Fruit fly (Drosophila melanogaster) whole organism, embryonic: ENCODE measurements around the gene Syn1.

Source experiments
- CG10654 ChIP-seq: fragments of 200-800 bp; sonication (Bioruptor generic); optimal IDR thresholded peaks from 2 replicates; lab custom pipeline; 2016; ENCODE audit warnings: missing biosample characterization, missing genetic modification characterization
- CG11085 ChIP-seq: fragments of 200-800 bp; sonication (Bioruptor generic); IDR thresholded peaks from 2 replicates; pipeline ENCODE4 v1.3.6; 2022; ENCODE audit warnings: missing biosample characterization, missing genetic modification characterization
- CG17186 ChIP-seq: fragments of 200-800 bp; sonication (Bioruptor generic); optimal IDR thresholded peaks from 3 replicates; lab custom pipeline; 2017; ENCODE audit warnings: missing biosample characterization, missing genetic modification reagents, missing genetic modification characterization
- CG7357 ChIP-seq: fragments of 200-800 bp; sonication (Bioruptor generic); IDR thresholded peaks from 3 replicates; pipeline ENCODE4 v1.3.6; 2022; ENCODE audit warnings: missing biosample characterization, missing genetic modification characterization
- CG9437 ChIP-seq: fragments of 200-800 bp; sonication (Bioruptor generic); optimal IDR thresholded peaks from 2 replicates; lab custom pipeline; 2018; ENCODE audit warnings: missing biosample characterization, mild to moderate bottlenecking, missing genetic modification characterization
- Camta ChIP-seq: fragments of 200-800 bp; sonication (Bioruptor generic); optimal IDR thresholded peaks from 2 replicates; lab custom pipeline; 2016; ENCODE audit warnings: missing biosample characterization, missing genetic modification characterization
- Dll ChIP-seq: fragments of 200-800 bp; sonication (Bioruptor generic); IDR thresholded peaks from 4 replicates; pipeline ENCODE4 v1.3.6; 2022; ENCODE audit warnings: missing biosample characterization, missing genetic modification characterization; ENCODE audit not compliant: partially characterized antibody
- Ets97D ChIP-seq: fragments of 200-800 bp; sonication (Bioruptor generic); optimal IDR thresholded peaks from 3 replicates; lab custom pipeline; 2016; ENCODE audit warnings: missing biosample characterization, missing genetic modification characterization
- sd ChIP-seq: fragments of 200-800 bp; sonication (Bioruptor generic); optimal IDR thresholded peaks from 3 replicates; lab custom pipeline; 2018; ENCODE audit warnings: missing biosample characterization, mild to moderate bottlenecking, missing genetic modification characterization, moderate library complexity
- so ChIP-seq: fragments of 200-800 bp; sonication (Bioruptor generic); IDR thresholded peaks from 3 replicates; pipeline ENCODE4 v1.3.6; 2022; ENCODE audit warnings: missing biosample characterization, missing genetic modification characterization
- trem ChIP-seq: fragments of 200-800 bp; optimal IDR thresholded peaks from 3 replicates; lab custom pipeline; 2019; ENCODE audit warnings: missing biosample characterization, mild to moderate bottlenecking, missing genetic modification characterization, moderate library complexity

DNA sequence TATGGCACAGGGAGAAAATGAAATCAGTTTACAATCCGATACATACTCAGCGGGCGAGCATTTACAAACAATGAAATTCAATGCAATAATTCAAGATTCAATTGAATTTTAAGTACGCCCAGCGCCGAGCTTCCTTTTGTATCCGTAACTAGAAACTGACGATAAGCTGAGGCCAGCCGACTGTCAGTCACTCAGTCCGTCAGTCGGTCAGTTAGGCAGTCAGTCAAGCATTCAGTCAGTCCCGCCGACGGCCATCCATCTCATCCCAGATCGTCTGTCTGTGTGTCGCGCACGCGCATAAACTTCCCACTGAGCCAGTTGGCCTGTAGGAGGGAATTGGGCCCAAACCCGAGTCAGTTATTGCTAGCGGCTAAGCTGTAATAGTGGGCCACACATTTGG, 49.2 kb upstream of the Syn1 start:
- TF ChIP-seq CG11085 (GFP tag; lab: Robert Waterston, UW) = no peak
- no peak for TF ChIP-seq trem
- no peak for TF ChIP-seq sd (tag; lab: Kevin White, UChicago)
- no peak for TF ChIP-seq CG9437 (GFP tag; lab: Kevin White, UChicago)
- no peak for TF ChIP-seq Dll (GFP tag; lab: Robert Waterston, UW)
- no peak for TF ChIP-seq CG10654
- no peak for TF ChIP-seq Ets97D (GFP tag; lab: Kevin White, UChicago)
- no peak for TF ChIP-seq CG17186
- no peak for TF ChIP-seq CG7357
- TF ChIP-seq so (GFP tag; lab: Robert Waterston, UW) = no peak
- TF ChIP-seq Camta = no peak
